Worm (Caenorhabditis elegans) whole organism, late embryonic: ENCODE data around the gene chat-1.

Source experiments
- ama-1 ChIP-seq: fragments of 150-350 bp; optimal IDR thresholded peaks from 2 replicates; lab custom pipeline; 2014
- hlh-8 ChIP-seq: sonication (generic microtip); optimal IDR thresholded peaks from 2 replicates; lab custom pipeline; 2016; ENCODE audit warnings: missing genotype, missing genetic modification characterization, missing compliant biosample characterization
- tbx-2 ChIP-seq: sonication (generic microtip); optimal IDR thresholded peaks from 2 replicates; lab custom pipeline; 2016; ENCODE audit warnings: missing genetic modification characterization, missing compliant biosample characterization
- ttx-3 ChIP-seq: sonication (generic microtip); optimal IDR thresholded peaks from 2 replicates; lab custom pipeline; 2016; ENCODE audit warnings: missing genetic modification reagents, missing genetic modification characterization, missing compliant biosample characterization
- unc-86 ChIP-seq: sonication (generic microtip); optimal IDR thresholded peaks from 2 replicates; lab custom pipeline; 2016; ENCODE audit warnings: missing genetic modification characterization, missing compliant biosample characterization

ce11 chrIV:4473767-4474166, 26.6 kb downstream of the chat-1 start:
- no peak for TF ChIP-seq ama-1 (lab: Kevin White, UChicago)
- TF ChIP-seq tbx-2: no peak
- no peak for TF ChIP-seq ttx-3 (tag; lab: Kevin White, UChicago)
- TF ChIP-seq hlh-8 (tag; lab: Kevin White, UChicago): no peak
- TF ChIP-seq unc-86 (tag; lab: Kevin White, UChicago): no peak
